Worm (Caenorhabditis elegans): ENCODE results near the gene lev-1.
"Not testable (repeated sequence)": the region's sequence is repeated elsewhere in the genome, so short reads cannot be mapped to it uniquely, and the experiment has no call there.

lev-1 gene

ce11 chrIV:13154391-13155283 is 24.6 kb downstream of the lev-1 start, which contains the start of the genes crld-1 and msh-5:
crld-1 (minus strand) TSS chrIV:13154441.
msh-5 (plus strand) TSS chrIV:13155233.
- TF ChIP-seq hif-1 (tag; optimal IDR thresholded peaks at IDR 0.05) (no peak), nhr-11 (tag; optimal IDR thresholded peaks at IDR 0.05) (no peak), F26F4.8 (GFP tag; conservative IDR thresholded peaks at IDR 0.05) (no peak), Y5F2A.4 (GFP tag; optimal IDR thresholded peaks at IDR 0.05) (no peak), mdt-29 (GFP tag; IDR thresholded peaks at IDR 0.05) (no peak), ceh-82 (tag; optimal IDR thresholded peaks at IDR 0.05) (no peak), mes-2 (tag; optimal IDR thresholded peaks at IDR 0.05; ENCODE audit: poor library complexity, severe bottlenecking) (peak; percentile 3), snpc-1.2 (GFP tag; IDR thresholded peaks at IDR 0.05) (0 out of 2 replicates have a peak, but pooled peaks have one; percentile 50), zag-1 (tag; optimal IDR thresholded peaks at IDR 0.05) (no peak), spr-1 (tag; optimal IDR thresholded peaks at IDR 0.05) (no peak), nhr-237 (tag; optimal IDR thresholded peaks at IDR 0.05) (no peak), ceh-20 (GFP tag; IDR thresholded peaks at IDR 0.05) (no peak), mdl-1 (tag; optimal IDR thresholded peaks at IDR 0.05) (no peak), ZK337.2 (GFP tag; IDR thresholded peaks at IDR 0.05) (no peak)

ce11 chrIV:13149276-13149675 is 29.9 kb downstream of the lev-1 start, which contains the start of gene nlp-79:
nlp-79 (plus strand) TSS chrIV:13149576.
- TF ChIP-seq dmd-9 (GFP tag; IDR thresholded peaks at IDR 0.05) (no peak), unc-62 (GFP tag; optimal IDR thresholded peaks at IDR 0.05 in 1 of 2) (peak in 1 of 2 experiments; percentile 63), unc-62 (tag; optimal IDR thresholded peaks at IDR 0.05) (no peak)

ce11 chrIV:13142254-13142653 is 36.9 kb downstream of the lev-1 start, which contains the start of gene spe-43:
spe-43 (minus strand) TSS chrIV:13142354.
- TF ChIP-seq daf-19 (GFP tag; conservative IDR thresholded peaks at IDR 0.05) (no peak), nhr-102 (tag; optimal IDR thresholded peaks at IDR 0.05) (no peak), R02D3.7 (tag; optimal IDR thresholded peaks at IDR 0.05) (no peak), nhr-48 (tag; optimal IDR thresholded peaks at IDR 0.05) (no peak), cey-2 (tag; optimal IDR thresholded peaks at IDR 0.05; ENCODE audit: borderline replicate concordance, insufficient read depth) (no peak), nhr-11 (tag; optimal IDR thresholded peaks at IDR 0.05) (no peak), daf-16 (GFP tag; optimal IDR thresholded peaks at IDR 0.05) (no peak), daf-16 (tag; optimal IDR thresholded peaks at IDR 0.05) (no peak), madf-5 (GFP tag; IDR thresholded peaks at IDR 0.05) (no peak), lin-15B (tag; optimal IDR thresholded peaks at IDR 0.05) (no peak), lin-13 (GFP tag; optimal IDR thresholded peaks at IDR 0.05) (no peak), dmd-9 (GFP tag; IDR thresholded peaks at IDR 0.05) (no peak), Y105C5A.15 (GFP tag; IDR thresholded peaks at IDR 0.05) (no peak), ceh-32 (tag; optimal IDR thresholded peaks at IDR 0.05; ENCODE audit: poor library complexity) (no peak), mdl-1 (tag; optimal IDR thresholded peaks at IDR 0.05) (no peak), zfp-3 (GFP tag; conservative IDR thresholded peaks at IDR 0.05) (no peak)

- TF ChIP-seq mdt-29 (GFP tag; IDR thresholded peaks at IDR 0.05), result peak; percentile 63; the same call in 1 of the 2 replicates
- peak; percentile 92 for TF ChIP-seq lim-7 (GFP tag; IDR thresholded peaks at IDR 0.05)
- peak; percentile 88 for TF ChIP-seq arid-1 (GFP tag; conservative IDR thresholded peaks at IDR 0.05)
- TF ChIP-seq madf-5 (GFP tag; IDR thresholded peaks at IDR 0.05), result peak; percentile 76 to 82; a peak in 1 of 4 replicates
- TF ChIP-seq pha-4 (GFP tag; IDR thresholded peaks at IDR 0.05), result peak; percentile 76
- TF ChIP-seq pha-4 (tag; optimal IDR thresholded peaks at IDR 0.05), result not testable (repeated sequence)
- peak; percentile 91 for TF ChIP-seq F26F4.8 (GFP tag; conservative IDR thresholded peaks at IDR 0.05)
- TF ChIP-seq madf-9 (GFP tag; conservative IDR thresholded peaks at IDR 0.05), result peak; percentile 69
- TF ChIP-seq ceh-44 (GFP tag; IDR thresholded peaks at IDR 0.05), result 0 out of 2 replicates have a peak, but pooled peaks have one; percentile 58
- TF ChIP-seq snpc-1.2 (GFP tag; IDR thresholded peaks at IDR 0.05), result peak; percentile 87
- TF ChIP-seq zfp-3 (GFP tag; conservative IDR thresholded peaks at IDR 0.05), result peak; percentile 27; the same call in 1 of the 2 replicates
- TF ChIP-seq dmd-6 (GFP tag; IDR thresholded peaks at IDR 0.05), result 0 out of 2 replicates have a peak, but pooled peaks have one; percentile 10
- TF ChIP-seq tra-1 (GFP tag; IDR thresholded peaks at IDR 0.05), result peak; percentile 47; the same call in 1 of the 2 replicates
- TF ChIP-seq egl-43 (GFP tag; IDR thresholded peaks at IDR 0.05), result peak; percentile 87
- peak; percentile 82 for TF ChIP-seq dmd-8 (GFP tag; IDR thresholded peaks at IDR 0.05)
- peak; percentile 18 for TF ChIP-seq mes-2 (tag; optimal IDR thresholded peaks at IDR 0.05; ENCODE audit: poor library complexity, severe bottlenecking)
- peak; percentile 39; the same call in 1 of the 2 replicates for TF ChIP-seq hmg-1.1 (GFP tag; IDR thresholded peaks at IDR 0.05)
- peak; percentile 76 for TF ChIP-seq lin-38 (GFP tag; IDR thresholded peaks at IDR 0.05)
- TF ChIP-seq Y48G9A.11 (GFP tag; IDR thresholded peaks at IDR 0.05), result peak; percentile 64
Measured at ce11 chrIV:13140792-13141191, 38.4 kb downstream of the lev-1 start.
